2 fruit fly cellular contexts compared by ENCODE assay signal in genomic region chr2L:11969424-11969823, dm6.
A peak's percentile ranks its signal among the peaks of the same experiment; 100 is the strongest.
TF ChIP-seq lines count a peak whose summit lies in the region.

No protein-coding gene starts in this region.

- TF ChIP-seq CTCF in whole organism, embryonic (GFP tag; optimal IDR thresholded peaks at IDR 0.05; lab: Kevin White, UChicago), result no peak

TF ChIP-seq in whole organism, embryonic, 481 proteins besides CTCF, POLR2A, EP300 and RAD21:
- peak; percentile 53 for TF ChIP-seq CG13894 (tag; optimal IDR thresholded peaks at IDR 0.05; lab: Kevin White, UChicago)
- TF ChIP-seq pho (GFP tag; optimal IDR thresholded peaks at IDR 0.05; lab: Kevin White, UChicago), result no peak
- TF ChIP-seq trh (GFP tag; optimal IDR thresholded peaks at IDR 0.05; lab: Kevin White, UChicago), result no peak
- TF ChIP-seq CG4360 (GFP tag; IDR thresholded peaks at IDR 0.05; lab: Robert Waterston, UW), result no peak
- TF ChIP-seq hth (optimal IDR thresholded peaks at IDR 0.05; lab: Kevin White, UChicago), result no peak

TF ChIP-seq in whole organism, wandering third instar larva, 38 proteins besides CTCF, POLR2A, EP300 and RAD21:
- TF ChIP-seq ey (GFP tag; optimal IDR thresholded peaks at IDR 0.05; lab: Kevin White, UChicago), result no peak
- no peak for TF ChIP-seq Rel (GFP tag; optimal IDR thresholded peaks at IDR 0.05; lab: Kevin White, UChicago)
- peak; percentile 73 for TF ChIP-seq Rel (tag; optimal IDR thresholded peaks at IDR 0.05; lab: Kevin White, UChicago)
TF ChIP-seq in whole organism, wandering third instar larva: peak in this region for 1.
